Fruit fly (Drosophila melanogaster): Measurements from ENCODE around the gene CG18170.
A peak's percentile ranks its signal among the peaks of the same experiment; 100 is the strongest.

The CG18170 gene

DNA sequence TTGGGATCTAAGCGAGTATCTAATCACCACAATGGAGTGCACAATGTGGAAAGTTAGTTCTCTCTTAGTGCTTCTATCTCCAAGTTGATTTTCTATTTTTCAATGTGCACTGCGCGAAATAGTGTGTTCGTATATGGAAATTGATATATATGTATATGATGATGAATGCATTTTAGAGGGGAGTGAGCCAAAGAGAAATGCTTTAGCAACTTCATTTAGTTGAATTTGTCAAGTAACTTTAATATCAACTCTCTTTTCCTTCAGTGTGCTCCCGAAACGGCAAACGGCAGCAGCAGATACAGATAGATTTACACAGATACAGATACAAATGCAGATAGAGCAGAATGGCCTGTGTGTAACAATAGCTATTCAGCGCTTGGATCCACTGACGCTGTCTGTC lies 18.8 kb upstream of the CG18170 start (continued):
- peak; percentile 41 for TF ChIP-seq tx (GFP tag; optimal IDR thresholded peaks at IDR 0.05)
- TF ChIP-seq pho (GFP tag; optimal IDR thresholded peaks at IDR 0.05): no peak
- no peak for TF ChIP-seq slou (GFP tag; optimal IDR thresholded peaks at IDR 0.05)
- TF ChIP-seq da (GFP tag; optimal IDR thresholded peaks at IDR 0.05): no peak
- no peak for TF ChIP-seq ab (GFP tag; optimal IDR thresholded peaks at IDR 0.05)
- peak; percentile 23; the same call in 1 of the 2 replicates for TF ChIP-seq MBD-R2 (GFP tag; IDR thresholded peaks at IDR 0.05)
- peak; percentile 45 for TF ChIP-seq CG17385 (GFP tag; optimal IDR thresholded peaks at IDR 0.05)
- 0 out of 2 replicates have a peak, but pooled peaks have one; percentile 24 for TF ChIP-seq dan (GFP tag; IDR thresholded peaks at IDR 0.05)
- TF ChIP-seq CG18764 (GFP tag; optimal IDR thresholded peaks at IDR 0.05): no peak
- TF ChIP-seq CG6854 (GFP tag; optimal IDR thresholded peaks at IDR 0.05): no peak
- peak; percentile 58 for TF ChIP-seq CG4424 (GFP tag; optimal IDR thresholded peaks at IDR 0.05)
- peak; percentile 65; the same call in 2 of the 3 replicates for TF ChIP-seq Optix (GFP tag; IDR thresholded peaks at IDR 0.05)
- TF ChIP-seq chif (GFP tag; optimal IDR thresholded peaks at IDR 0.05): peak; percentile 70 to 82
- TF ChIP-seq dysf (GFP tag; IDR thresholded peaks at IDR 0.05): peak; percentile 62; the same call in 2 of the 3 replicates
- peak; percentile 59 for TF ChIP-seq ap (GFP tag; IDR thresholded peaks at IDR 0.05)
- TF ChIP-seq Camta (GFP tag; optimal IDR thresholded peaks at IDR 0.05): no peak
- TF ChIP-seq B-H1 (GFP tag; IDR thresholded peaks at IDR 0.05): peak; percentile 36; the same call in 2 of the 3 replicates
- no peak for TF ChIP-seq tna (GFP tag; IDR thresholded peaks at IDR 0.05; ENCODE audit: partially characterized antibody)
- TF ChIP-seq CG18011 (GFP tag; optimal IDR thresholded peaks at IDR 0.05): no peak
- TF ChIP-seq CG3726 (GFP tag; IDR thresholded peaks at IDR 0.05): peak; percentile 55; the same call in 1 of the 3 replicates
- TF ChIP-seq row (GFP tag; IDR thresholded peaks at IDR 0.05): peak; percentile 68
- TF ChIP-seq Dip3 (GFP tag; optimal IDR thresholded peaks at IDR 0.05): peak; percentile 25
- TF ChIP-seq caup (GFP tag; optimal IDR thresholded peaks at IDR 0.05; ENCODE audit: severe bottlenecking): no peak
- peak; percentile 22 for TF ChIP-seq psq (GFP tag; optimal IDR thresholded peaks at IDR 0.05)
- TF ChIP-seq nerfin-1 (tag; optimal IDR thresholded peaks at IDR 0.05): peak; percentile 21
- TF ChIP-seq peb (GFP tag; IDR thresholded peaks at IDR 0.05): no peak
- no peak for TF ChIP-seq Hand (GFP tag; optimal IDR thresholded peaks at IDR 0.05)
- TF ChIP-seq E2f2 (GFP tag; IDR thresholded peaks at IDR 0.05): no peak
- TF ChIP-seq unpg (GFP tag; optimal IDR thresholded peaks at IDR 0.05): peak; percentile 68
- TF ChIP-seq sqz (GFP tag; optimal IDR thresholded peaks at IDR 0.05): no peak
- no peak for TF ChIP-seq Dfd (GFP tag; optimal IDR thresholded peaks at IDR 0.05)
- TF ChIP-seq fd3F (GFP tag; optimal IDR thresholded peaks at IDR 0.05): peak; percentile 7
- peak; percentile 33 for TF ChIP-seq Nf-YB (GFP tag; optimal IDR thresholded peaks at IDR 0.05)
- TF ChIP-seq CG2678 (tag; optimal IDR thresholded peaks at IDR 0.05): peak; percentile 58
- peak; percentile 6 for TF ChIP-seq salm (tag; optimal IDR thresholded peaks at IDR 0.05)
- no peak for TF ChIP-seq wek (GFP tag; optimal IDR thresholded peaks at IDR 0.05)
- TF ChIP-seq CG1529 (GFP tag; optimal IDR thresholded peaks at IDR 0.05): peak; percentile 61
- peak; percentile 69 for TF ChIP-seq CG10209 (GFP tag; optimal IDR thresholded peaks at IDR 0.05)
- TF ChIP-seq sd (tag; optimal IDR thresholded peaks at IDR 0.05): no peak
- peak; percentile 53; the same call in 1 of the 2 replicates for TF ChIP-seq sens-2 (GFP tag; IDR thresholded peaks at IDR 0.05)
- no peak for TF ChIP-seq Adf1 (GFP tag; IDR thresholded peaks at IDR 0.05)
- peak; percentile 82 for TF ChIP-seq Sox102F (GFP tag; optimal IDR thresholded peaks at IDR 0.05)
- no peak for TF ChIP-seq CG10979 (tag; optimal IDR thresholded peaks at IDR 0.05)
- TF ChIP-seq Ptx1 (GFP tag; IDR thresholded peaks at IDR 0.05): peak; percentile 66
- TF ChIP-seq CG15073 (GFP tag; optimal IDR thresholded peaks at IDR 0.05): no peak
- TF ChIP-seq sim (GFP tag; IDR thresholded peaks at IDR 0.05): peak; percentile 70; the same call in 1 of the 2 replicates
- TF ChIP-seq lbe (GFP tag; optimal IDR thresholded peaks at IDR 0.05): no peak
- TF ChIP-seq Hsf (GFP tag; optimal IDR thresholded peaks at IDR 0.05): peak; percentile 69
- no peak for TF ChIP-seq knrl (GFP tag; IDR thresholded peaks at IDR 0.05; ENCODE audit: partially characterized antibody)
- TF ChIP-seq z (GFP tag; IDR thresholded peaks at IDR 0.05): 0 out of 3 replicates have a peak, but pooled peaks have one; percentile 19
- TF ChIP-seq D19A (tag; optimal IDR thresholded peaks at IDR 0.05): no peak

All from whole organism, embryonic.